Worm (Caenorhabditis elegans) whole organism, L3 larva: ENCODE data around the gene gadr-4.

Source experiments
- egl-5 ChIP-seq: fragments of 150-350 bp; optimal IDR thresholded peaks from 2 replicates; lab custom pipeline; 2017; ENCODE audit warnings: missing biosample characterization, missing genetic modification reagents, missing genetic modification characterization, inconsistent platforms
- fkh-10 ChIP-seq: sonication (generic microtip); optimal IDR thresholded peaks from 2 replicates; lab custom pipeline; 2017; ENCODE audit warnings: missing biosample characterization, missing genetic modification reagents, missing genetic modification characterization
- nhr-11 ChIP-seq: fragments of 150-350 bp; optimal IDR thresholded peaks from 2 replicates; lab custom pipeline; 2014; ENCODE audit warnings: missing biosample characterization, missing genetic modification characterization
- nhr-237 ChIP-seq: fragments of 150-350 bp; optimal IDR thresholded peaks from 2 replicates; lab custom pipeline; 2014; ENCODE audit warnings: missing biosample characterization, missing genetic modification characterization
- unc-39 ChIP-seq: sonication (generic microtip); optimal IDR thresholded peaks from 4 replicates; lab custom pipeline; 2017; ENCODE audit warnings: missing biosample characterization, missing genetic modification characterization

ce11 chrII:4044349-4044748, 18.0 kb downstream of the gadr-4 start, which contains the start of gene rpn-11:
- TF ChIP-seq fkh-10 (GFP tag; lab: Kevin White, UChicago) (no peak), egl-5 (tag; lab: Kevin White, UChicago) (peak; percentile 9), unc-39 (tag; lab: Kevin White, UChicago) (no peak), nhr-237 (tag; lab: Kevin White, UChicago) (no peak), nhr-11 (no peak)
